Worm (Caenorhabditis elegans) whole organism, L3 larva: ENCODE results near the gene K01F9.2.

ENCODE experiments used
- unc-39 ChIP-seq: sonication (generic microtip); optimal IDR thresholded peaks from 4 replicates; lab custom pipeline; 2017; ENCODE audit warnings: missing biosample characterization, missing genetic modification characterization
- unc-62 ChIP-seq: fragments of 150-350 bp; sonication (generic microtip); optimal IDR thresholded peaks from 4 replicates; lab custom pipeline; 2014; ENCODE audit warnings: missing biosample characterization, missing genetic modification reagents, missing genetic modification characterization

ce11 chrIII:8922061-8922460 lies 45.1 kb upstream of the K01F9.2 start:
- no peak for TF ChIP-seq unc-39
- TF ChIP-seq unc-62: no peak
